Worm (Caenorhabditis elegans) whole organism, L4 larva: Measurements from ENCODE around the gene srh-22.

Experiments
- ZK546.5 ChIP-seq, 2 experiments: sonication (generic microtip); optimal IDR thresholded peaks; 2 replicates each; lab custom pipeline; 2017; ENCODE audit warnings: missing biosample characterization in 2 of 2, missing genetic modification characterization in 2 of 2
- cey-2 ChIP-seq: sonication (generic microtip); optimal IDR thresholded peaks from 3 replicates; lab custom pipeline; 2017; ENCODE audit warnings: missing genetic modification characterization, mild to moderate bottlenecking, missing compliant biosample characterization, antibody characterized with exemption, borderline replicate concordance; ENCODE audit not compliant: insufficient read depth
- gei-8 ChIP-seq: fragments of 200-800 bp; sonication (Bioruptor generic); optimal IDR thresholded peaks from 2 replicates; lab custom pipeline; 2018; ENCODE audit warnings: mild to moderate bottlenecking, missing genetic modification characterization, missing compliant biosample characterization
- lin-13 ChIP-seq: fragments of 150-350 bp; optimal IDR thresholded peaks from 2 replicates; lab custom pipeline; 2014; ENCODE audit warnings: missing biosample characterization, missing genetic modification reagents, missing genetic modification characterization
- madf-5 ChIP-seq, 2 experiments: fragments of 200-800 bp; sonication (Bioruptor generic); IDR thresholded peaks; 2 replicates each; pipeline ENCODE4 v1.3.6; 2022; ENCODE audit warnings: missing compliant biosample characterization in 2 of 2, missing genetic modification characterization in 2 of 2
- mdl-1 ChIP-seq, 2 experiments: fragments of 150-350 bp in 1 of 2; sonication (generic microtip) in 1 of 2; optimal IDR thresholded peaks; 2 replicates each; lab custom pipeline; 2014 to 2017; ENCODE audit warnings: missing biosample characterization in 2 of 2, missing genetic modification characterization in 2 of 2
- nhr-11 ChIP-seq: fragments of 150-350 bp; optimal IDR thresholded peaks from 2 replicates; lab custom pipeline; 2014; ENCODE audit warnings: missing biosample characterization, missing genetic modification characterization
- nhr-25 ChIP-seq: sonication (generic microtip); optimal IDR thresholded peaks from 2 replicates; lab custom pipeline; 2017; ENCODE audit warnings: missing genetic modification characterization, mild to moderate bottlenecking, missing compliant biosample characterization, antibody characterized with exemption, moderate library complexity, borderline replicate concordance; ENCODE audit not compliant: insufficient read depth
- nhr-41 ChIP-seq: fragments of 200-800 bp; sonication (Bioruptor generic); IDR thresholded peaks from 2 replicates; pipeline ENCODE4 v1.3.6; 2022; ENCODE audit warnings: missing genetic modification reagents, missing genetic modification characterization, missing compliant biosample characterization
- nhr-48 ChIP-seq: sonication (generic microtip); optimal IDR thresholded peaks from 2 replicates; lab custom pipeline; 2016; ENCODE audit warnings: mild to moderate bottlenecking, missing genetic modification characterization, missing compliant biosample characterization
- nhr-76 ChIP-seq: fragments of 150-350 bp; optimal IDR thresholded peaks from 2 replicates; lab custom pipeline; 2014; ENCODE audit warnings: missing biosample characterization, missing genetic modification characterization
- zag-1 ChIP-seq: fragments of 150-350 bp; optimal IDR thresholded peaks from 2 replicates; lab custom pipeline; 2014; ENCODE audit warnings: missing biosample characterization, missing genetic modification characterization
- ztf-11 ChIP-seq: fragments of 150-350 bp; optimal IDR thresholded peaks from 2 replicates; lab custom pipeline; 2014; ENCODE audit warnings: missing biosample characterization, missing genetic modification characterization

DNA sequence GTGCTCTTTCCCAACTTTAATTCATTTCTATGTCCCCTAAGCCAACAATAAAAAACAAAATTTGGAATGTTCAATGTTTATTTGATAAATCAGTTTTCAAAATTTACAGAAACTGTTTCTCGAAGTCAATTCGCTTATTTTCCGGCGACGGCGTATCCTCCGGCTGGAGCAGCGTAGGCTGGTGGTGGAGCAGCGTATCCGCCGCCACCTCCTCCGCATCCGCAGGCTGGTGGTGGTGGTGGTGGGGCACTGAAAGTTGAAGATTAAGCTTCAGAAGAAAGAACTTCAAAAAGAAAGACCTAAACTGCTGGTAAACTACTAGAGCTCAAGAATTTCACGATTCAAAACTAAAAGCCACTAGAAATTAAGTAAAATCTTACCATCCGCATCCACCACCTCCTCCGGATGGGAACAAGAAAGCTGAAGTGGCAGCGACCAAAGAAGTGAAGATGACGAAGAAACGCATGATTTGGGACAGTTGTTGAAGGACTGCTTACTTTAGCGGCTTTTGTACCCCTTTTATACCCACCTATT is 4.0 kb upstream of the srh-22 start, which contains the start of gene C02E7.7:
- TF ChIP-seq mdl-1 (tag; optimal IDR thresholded peaks at IDR 0.05; lab: Kevin White, UChicago) (no peak), nhr-41 (GFP tag; lab: Robert Waterston, UW) (no peak), ZK546.5 (tag; optimal IDR thresholded peaks at IDR 0.05; lab: Kevin White, UChicago) (no peak), ztf-11 (no peak), nhr-48 (tag; lab: Kevin White, UChicago) (no peak), zag-1 (tag; lab: Kevin White, UChicago) (no peak), nhr-25 (tag; lab: Kevin White, UChicago) (no peak), gei-8 (no peak), lin-13 (GFP tag; lab: Kevin White, UChicago) (no peak), madf-5 (GFP tag; IDR thresholded peaks at IDR 0.05; lab: Robert Waterston, UW) (no peak), nhr-11 (tag; lab: Kevin White, UChicago) (no peak), nhr-76 (tag; lab: Kevin White, UChicago) (no peak), cey-2 (tag; lab: Kevin White, UChicago) (no peak)
